Worm (Caenorhabditis elegans) whole organism, young adult: ENCODE results near the gene W08E12.6.

ENCODE experiments used
- B0261.1 ChIP-seq: sonication (generic microtip); optimal IDR thresholded peaks from 2 replicates; lab custom pipeline; 2016; ENCODE audit warnings: mild to moderate bottlenecking, missing genetic modification characterization, moderate library complexity, missing compliant biosample characterization
- C06A6.2 ChIP-seq: fragments of 200-800 bp; sonication (Bioruptor generic); conservative IDR thresholded peaks from 2 replicates; pipeline ENCODE4 v1.3.6; 2022; ENCODE audit warnings: missing genetic modification characterization, missing compliant biosample characterization
- D2030.7 ChIP-seq: fragments of 200-800 bp; sonication (Bioruptor generic); IDR thresholded peaks from 2 replicates; pipeline ENCODE4 v1.3.6; 2022; ENCODE audit warnings: missing genetic modification reagents, missing genetic modification characterization, missing compliant biosample characterization
- F10E7.11 ChIP-seq: sonication (generic microtip); optimal IDR thresholded peaks from 2 replicates; lab custom pipeline; 2017; ENCODE audit warnings: mild to moderate bottlenecking, missing genetic modification characterization, moderate library complexity, missing compliant biosample characterization
- F39B2.1 ChIP-seq: fragments of 200-800 bp; sonication (Bioruptor generic); IDR thresholded peaks from 2 replicates; pipeline ENCODE4 v1.3.6; 2022; ENCODE audit warnings: missing genetic modification reagents, missing genetic modification characterization, missing compliant biosample characterization
- F57A8.1 ChIP-seq: fragments of 200-800 bp; sonication (Bioruptor generic); optimal IDR thresholded peaks from 2 replicates; lab custom pipeline; 2018; ENCODE audit warnings: mild to moderate bottlenecking, missing genetic modification characterization, moderate library complexity, missing compliant biosample characterization
- Y56A3A.18 ChIP-seq: fragments of 200-800 bp; sonication (Bioruptor generic); IDR thresholded peaks from 2 replicates; pipeline ENCODE4 v1.3.6; 2022; ENCODE audit warnings: missing genetic modification reagents, missing genetic modification characterization, missing compliant biosample characterization
- Y79H2A.3 ChIP-seq: fragments of 200-800 bp; sonication (Bioruptor generic); conservative IDR thresholded peaks from 2 replicates; pipeline ENCODE4 v1.3.6; 2022; ENCODE audit warnings: missing genetic modification reagents, missing genetic modification characterization, missing compliant biosample characterization
- Y95B8A.8 ChIP-seq: fragments of 200-800 bp; sonication (Bioruptor generic); IDR thresholded peaks from 2 replicates; pipeline ENCODE4 v1.3.6; 2022; ENCODE audit warnings: missing genetic modification reagents, missing genetic modification characterization, missing compliant biosample characterization
- athp-1 ChIP-seq: sonication (generic microtip); optimal IDR thresholded peaks from 2 replicates; lab custom pipeline; 2017; ENCODE audit warnings: mild to moderate bottlenecking, missing genetic modification characterization, missing compliant biosample characterization
- attf-6 ChIP-seq: fragments of 200-800 bp; sonication (Bioruptor generic); IDR thresholded peaks from 2 replicates; pipeline ENCODE4 v1.3.6; 2022; ENCODE audit warnings: missing genetic modification reagents, missing genetic modification characterization, missing compliant biosample characterization
- bed-1 ChIP-seq: fragments of 200-800 bp; sonication (Bioruptor generic); IDR thresholded peaks from 2 replicates; pipeline ENCODE4 v1.3.6; 2022; ENCODE audit warnings: missing genetic modification reagents, missing genetic modification characterization, missing compliant biosample characterization
- bed-2 ChIP-seq: fragments of 200-800 bp; sonication (Bioruptor generic); IDR thresholded peaks from 2 replicates; pipeline ENCODE4 v1.3.6; 2022; ENCODE audit warnings: missing genetic modification reagents, missing genetic modification characterization, missing compliant biosample characterization
- ccch-3 ChIP-seq: fragments of 200-800 bp; sonication (Bioruptor generic); optimal IDR thresholded peaks from 2 replicates; lab custom pipeline; 2018; ENCODE audit warnings: mild to moderate bottlenecking, missing genetic modification characterization, missing compliant biosample characterization
- cebp-1 ChIP-seq, 2 experiments: fragments of 200-800 bp in 1 of 2; sonication (Bioruptor generic) in 1 of 2; sonication (generic microtip) in 1 of 2; IDR thresholded peaks in 1 of 2; optimal IDR thresholded peaks in 1 of 2; 2 replicates each; pipeline versions ENCODE4 v1.3.6 to Lab custom; 2017 to 2022; ENCODE audit warnings: missing compliant biosample characterization in 2 of 2, missing genetic modification characterization in 2 of 2, mild to moderate bottlenecking in 1 of 2, missing genetic modification reagents in 1 of 2, moderate library complexity in 1 of 2
- ceh-27 ChIP-seq: fragments of 200-800 bp; sonication (Bioruptor generic); optimal IDR thresholded peaks from 2 replicates; lab custom pipeline; 2018; ENCODE audit warnings: mild to moderate bottlenecking, missing genetic modification characterization, moderate library complexity, missing compliant biosample characterization
- ceh-79 ChIP-seq: sonication (generic microtip); optimal IDR thresholded peaks from 2 replicates; lab custom pipeline; 2017; ENCODE audit warnings: mild to moderate bottlenecking, missing genetic modification characterization, missing compliant biosample characterization
- dpff-1 ChIP-seq: sonication (generic microtip); optimal IDR thresholded peaks from 2 replicates; lab custom pipeline; 2017; ENCODE audit warnings: mild to moderate bottlenecking, missing genetic modification characterization, missing compliant biosample characterization
- dpl-1 ChIP-seq: fragments of 150-350 bp; optimal IDR thresholded peaks from 2 replicates; lab custom pipeline; 2014; ENCODE audit warnings: missing biosample characterization, missing genetic modification reagents, missing genetic modification characterization
- egl-18 ChIP-seq: fragments of 200-800 bp; sonication (Bioruptor generic); IDR thresholded peaks from 2 replicates; pipeline ENCODE4 v1.3.6; 2022; ENCODE audit warnings: missing genetic modification reagents, missing genetic modification characterization, missing compliant biosample characterization
- ets-4 ChIP-seq: fragments of 200-800 bp; sonication (Bioruptor generic); optimal IDR thresholded peaks from 2 replicates; lab custom pipeline; 2018; ENCODE audit warnings: mild to moderate bottlenecking, missing genetic modification characterization, missing compliant biosample characterization
- hmg-1.2 ChIP-seq: fragments of 200-800 bp; sonication (Bioruptor generic); IDR thresholded peaks from 2 replicates; pipeline ENCODE4 v1.3.6; 2022; ENCODE audit warnings: missing genetic modification reagents, missing genetic modification characterization, missing compliant biosample characterization
- hmg-20 ChIP-seq: fragments of 200-800 bp; sonication (Bioruptor generic); IDR thresholded peaks from 2 replicates; pipeline ENCODE4 v1.3.6; 2022; ENCODE audit warnings: missing genetic modification reagents, missing genetic modification characterization, missing compliant biosample characterization
- hsf-1 ChIP-seq: fragments of 200-800 bp; sonication (Bioruptor generic); IDR thresholded peaks from 2 replicates; pipeline ENCODE4 v1.3.6; 2022; ENCODE audit warnings: missing genetic modification reagents, missing genetic modification characterization, missing compliant biosample characterization
- lir-1 ChIP-seq: fragments of 200-800 bp; sonication (Bioruptor generic); conservative IDR thresholded peaks from 2 replicates; pipeline ENCODE4 v1.3.6; 2022; ENCODE audit warnings: missing genetic modification reagents, missing genetic modification characterization, missing compliant biosample characterization
- lsl-1 ChIP-seq: fragments of 200-800 bp; sonication (Bioruptor generic); optimal IDR thresholded peaks from 2 replicates; lab custom pipeline; 2018; ENCODE audit warnings: mild to moderate bottlenecking, missing genetic modification characterization, moderate library complexity, missing compliant biosample characterization
- mcd-1 ChIP-seq: fragments of 200-800 bp; sonication (Bioruptor generic); IDR thresholded peaks from 2 replicates; pipeline ENCODE4 v1.3.6; 2022; ENCODE audit warnings: missing genetic modification reagents, missing genetic modification characterization, missing compliant biosample characterization
- mel-28 ChIP-seq: sonication (generic microtip); optimal IDR thresholded peaks from 2 replicates; lab custom pipeline; 2016; ENCODE audit warnings: borderline replicate concordance, mild to moderate bottlenecking, missing genetic modification characterization, missing compliant biosample characterization
- mes-4 ChIP-seq: sonication (generic microtip); optimal IDR thresholded peaks from 2 replicates; lab custom pipeline; 2016; ENCODE audit warnings: missing genotype, missing genetic modification characterization, missing compliant biosample characterization
- nfya-1 ChIP-seq: sonication (generic microtip); optimal IDR thresholded peaks from 2 replicates; lab custom pipeline; 2017; ENCODE audit warnings: antibody characterized with exemption, missing compliant biosample characterization, missing genetic modification characterization, borderline replicate concordance; ENCODE audit not compliant: insufficient read depth
- nhr-120 ChIP-seq: fragments of 200-800 bp; sonication (Bioruptor generic); IDR thresholded peaks from 2 replicates; pipeline ENCODE4 v1.3.6; 2022; ENCODE audit warnings: missing genetic modification characterization, missing compliant biosample characterization
- nhr-27 ChIP-seq: fragments of 200-800 bp; sonication (Bioruptor generic); optimal IDR thresholded peaks from 2 replicates; lab custom pipeline; 2018; ENCODE audit warnings: mild to moderate bottlenecking, missing genetic modification characterization, moderate library complexity, missing compliant biosample characterization
- nhr-80 ChIP-seq: sonication (generic microtip); optimal IDR thresholded peaks from 2 replicates; lab custom pipeline; 2016; ENCODE audit warnings: missing genetic modification characterization, missing compliant biosample characterization
- pbrm-1 ChIP-seq: fragments of 200-800 bp; sonication (Bioruptor generic); IDR thresholded peaks from 2 replicates; pipeline ENCODE4 v1.3.6; 2022; ENCODE audit warnings: missing genetic modification reagents, missing genetic modification characterization, missing compliant biosample characterization
- rcor-1 ChIP-seq: fragments of 200-800 bp; sonication (Bioruptor generic); IDR thresholded peaks from 2 replicates; pipeline ENCODE4 v1.3.6; 2022; ENCODE audit warnings: missing genetic modification reagents, missing genetic modification characterization, missing compliant biosample characterization
- rpc-1 ChIP-seq, 2 experiments: fragments of 150-350 bp in 1 of 2; sonication (generic microtip) in 1 of 2; optimal IDR thresholded peaks; 2 replicates each; lab custom pipeline; 2014 to 2018; ENCODE audit warnings: missing biosample characterization in 1 of 2, missing genetic modification characterization in 1 of 2, missing genetic modification reagents in 1 of 2, missing genotype in 1 of 2
- snpc-1.1 ChIP-seq: sonication (generic microtip); optimal IDR thresholded peaks from 2 replicates; lab custom pipeline; 2017; ENCODE audit warnings: missing genetic modification characterization, mild to moderate bottlenecking, missing compliant biosample characterization, antibody characterized with exemption, moderate library complexity, missing genotype, missing genetic modification reagents; ENCODE audit not compliant: insufficient read depth
- snpc-1.3 ChIP-seq: sonication (generic microtip); optimal IDR thresholded peaks from 2 replicates; lab custom pipeline; 2017; ENCODE audit warnings: missing genetic modification characterization, mild to moderate bottlenecking, missing compliant biosample characterization, antibody characterized with exemption, moderate library complexity, missing genotype, missing genetic modification reagents; ENCODE audit not compliant: insufficient read depth
- tbx-9 ChIP-seq: sonication (generic microtip); optimal IDR thresholded peaks from 2 replicates; lab custom pipeline; 2016; ENCODE audit warnings: borderline replicate concordance, missing genetic modification characterization, inconsistent platforms, missing compliant biosample characterization
- tlf-1 ChIP-seq: fragments of 200-800 bp; sonication (Bioruptor generic); optimal IDR thresholded peaks from 2 replicates; lab custom pipeline; 2018; ENCODE audit warnings: mild to moderate bottlenecking, missing genetic modification characterization, missing compliant biosample characterization
- xnd-1 ChIP-seq: sonication (generic microtip); optimal IDR thresholded peaks from 2 replicates; lab custom pipeline; 2016; ENCODE audit warnings: missing genotype, missing genetic modification reagents, missing genetic modification characterization, missing compliant biosample characterization
- zim-3 ChIP-seq: sonication (generic microtip); optimal IDR thresholded peaks from 2 replicates; lab custom pipeline; 2017; ENCODE audit warnings: mild to moderate bottlenecking, missing genetic modification characterization, moderate library complexity, missing compliant biosample characterization
- ztf-22 ChIP-seq: fragments of 200-800 bp; sonication (Bioruptor generic); optimal IDR thresholded peaks from 2 replicates; lab custom pipeline; 2018; ENCODE audit warnings: mild to moderate bottlenecking, missing genetic modification characterization, moderate library complexity, missing compliant biosample characterization
- ztf-28 ChIP-seq: fragments of 200-800 bp; sonication (Bioruptor generic); IDR thresholded peaks from 2 replicates; pipeline ENCODE4 v1.3.6; 2022; ENCODE audit warnings: missing genetic modification reagents, missing genetic modification characterization, missing compliant biosample characterization
- ztf-3 ChIP-seq: fragments of 200-800 bp; sonication (Bioruptor generic); optimal IDR thresholded peaks from 2 replicates; lab custom pipeline; 2018; ENCODE audit warnings: mild to moderate bottlenecking, missing genetic modification characterization, missing compliant biosample characterization

W08E12.6 gene

DNA sequence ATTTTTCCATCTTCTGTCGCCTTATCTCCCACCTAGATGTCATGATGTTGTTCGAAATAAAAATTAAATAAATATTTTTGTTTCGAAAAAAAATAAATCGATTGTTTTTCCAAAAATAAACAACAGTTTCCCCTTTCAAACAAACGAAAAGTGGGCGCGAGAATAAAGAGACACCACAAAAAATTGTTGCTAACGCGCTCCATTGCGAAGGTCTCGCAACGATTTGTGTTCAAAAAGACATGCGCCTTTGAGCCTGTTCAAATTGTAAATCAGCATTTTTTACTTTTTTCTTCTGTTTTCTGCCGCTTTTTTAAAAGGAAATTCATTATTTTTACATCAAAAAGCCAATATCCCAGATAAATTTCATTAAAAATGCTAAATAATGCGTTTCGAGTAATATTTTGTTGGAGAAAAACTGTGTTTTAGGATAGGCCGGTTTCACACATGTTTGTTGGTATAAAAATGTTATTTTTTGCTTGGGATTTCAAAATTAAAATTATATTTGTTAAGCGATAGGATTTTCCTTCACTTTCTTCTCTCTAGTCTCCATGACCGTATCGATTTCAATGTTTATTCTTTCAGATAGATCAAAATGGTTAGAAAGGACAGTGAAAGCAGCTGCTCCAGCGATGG is 3.7 kb upstream of the W08E12.6 start, which contains the start of gene W08E12.7 (continued):
- TF ChIP-seq lsl-1 (GFP tag; lab: Kevin White, UChicago), result peak; percentile 92
- no peak for TF ChIP-seq mel-28 (tag; lab: Kevin White, UChicago)
- no peak for TF ChIP-seq zim-3 (tag; lab: Kevin White, UChicago)
- TF ChIP-seq F39B2.1 (GFP tag; lab: Robert Waterston, UW), result no peak
- TF ChIP-seq Y56A3A.18 (GFP tag; lab: Robert Waterston, UW), result no peak
- peak; percentile 93 for TF ChIP-seq dpl-1 (GFP tag; lab: Kevin White, UChicago)
- TF ChIP-seq rpc-1 (optimal IDR thresholded peaks at IDR 0.05; lab: Kevin White, UChicago), result no peak
- no peak for TF ChIP-seq rpc-1 (tag; optimal IDR thresholded peaks at IDR 0.05; lab: Kevin White, UChicago)
- peak; percentile 94 for TF ChIP-seq D2030.7 (GFP tag; lab: Robert Waterston, UW)
- TF ChIP-seq ceh-79 (tag; lab: Kevin White, UChicago), result no peak
- peak; percentile 84 for TF ChIP-seq Y95B8A.8
- peak; percentile 89 for TF ChIP-seq rcor-1 (GFP tag; lab: Robert Waterston, UW)
- no peak for TF ChIP-seq nhr-120
- TF ChIP-seq C06A6.2 (GFP tag; lab: Robert Waterston, UW), result no peak
- no peak for TF ChIP-seq ets-4 (GFP tag; lab: Kevin White, UChicago)
- no peak for TF ChIP-seq egl-18
- no peak for TF ChIP-seq ccch-3 (GFP tag; lab: Kevin White, UChicago)
- TF ChIP-seq bed-2 (GFP tag; lab: Robert Waterston, UW), result 0 out of 2 replicates have a peak, but pooled peaks have one; percentile 38
- TF ChIP-seq mcd-1 (GFP tag; lab: Robert Waterston, UW), result peak; percentile 98
- TF ChIP-seq snpc-1.1 (tag; lab: Kevin White, UChicago), result peak; percentile 72
- TF ChIP-seq Y79H2A.3 (GFP tag; lab: Robert Waterston, UW), result peak; percentile 57; the same call in 1 of the 2 replicates
- TF ChIP-seq cebp-1 (GFP tag; IDR thresholded peaks at IDR 0.05; lab: Robert Waterston, UW), result peak; percentile 28; the same call in 1 of the 2 replicates
- TF ChIP-seq cebp-1 (tag; optimal IDR thresholded peaks at IDR 0.05; lab: Kevin White, UChicago), result peak; percentile 85
- no peak for TF ChIP-seq nhr-27 (tag; lab: Kevin White, UChicago)
- 0 out of 2 replicates have a peak, but pooled peaks have one; percentile 38 for TF ChIP-seq attf-6 (GFP tag; lab: Robert Waterston, UW)
- TF ChIP-seq ztf-3 (GFP tag; lab: Kevin White, UChicago), result no peak
- TF ChIP-seq dpff-1, result no peak
- peak; percentile 85 for TF ChIP-seq ztf-28 (GFP tag; lab: Robert Waterston, UW)
- TF ChIP-seq tlf-1 (GFP tag; lab: Kevin White, UChicago), result peak; percentile 92
- TF ChIP-seq lir-1 (GFP tag; lab: Robert Waterston, UW), result peak; percentile 89
- TF ChIP-seq mes-4, result no peak
- peak; percentile 18 for TF ChIP-seq B0261.1
- peak; percentile 91 for TF ChIP-seq pbrm-1
- TF ChIP-seq bed-1 (GFP tag; lab: Robert Waterston, UW), result no peak
- peak; percentile 91 for TF ChIP-seq nhr-80
- TF ChIP-seq snpc-1.3, result peak; percentile 92
- TF ChIP-seq hmg-1.2 (GFP tag; lab: Robert Waterston, UW), result peak; percentile 86
- no peak for TF ChIP-seq nfya-1 (tag; lab: Kevin White, UChicago)
- peak; percentile 61 for TF ChIP-seq xnd-1 (tag; lab: Kevin White, UChicago)
- TF ChIP-seq F57A8.1, result no peak
- TF ChIP-seq hmg-20 (GFP tag; lab: Robert Waterston, UW), result 0 out of 2 replicates have a peak, but pooled peaks have one; percentile 10
- TF ChIP-seq tbx-9 (tag; lab: Kevin White, UChicago), result no peak
- TF ChIP-seq hsf-1 (GFP tag; lab: Robert Waterston, UW), result peak; percentile 61; the same call in 1 of the 2 replicates
- TF ChIP-seq F10E7.11 (tag; lab: Kevin White, UChicago), result no peak
- TF ChIP-seq ztf-22 (GFP tag; lab: Kevin White, UChicago), result no peak
- peak; percentile 89 for TF ChIP-seq ceh-27
- peak; percentile 89 for TF ChIP-seq athp-1 (tag; lab: Kevin White, UChicago)
